Worm (Caenorhabditis elegans): Measurements from ENCODE around the gene H14N18.4.

Gene H14N18.4

DNA sequence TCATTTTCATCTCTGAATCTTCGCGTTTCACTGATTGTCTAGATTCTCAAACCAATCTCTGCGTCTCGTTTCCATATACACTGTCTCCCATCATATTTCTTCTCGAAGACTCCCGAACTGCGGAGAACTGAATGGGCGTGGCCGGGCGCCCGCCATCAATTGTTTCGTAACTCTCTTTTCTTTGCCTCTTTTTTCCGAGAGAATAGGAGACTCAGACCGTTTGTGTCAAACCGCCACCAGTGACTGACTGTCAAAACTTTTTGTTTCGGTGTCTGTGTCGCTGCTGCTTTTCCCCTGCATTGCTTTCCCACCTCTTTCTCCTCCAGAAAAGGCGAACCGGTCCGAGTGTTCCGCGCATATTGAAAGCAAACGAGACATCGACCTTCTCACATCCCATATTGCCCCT lies 7.4 kb upstream of the H14N18.4 start, which contains the start of gene unc-23 (continued):
- TF ChIP-seq aptf-3 (GFP tag; IDR thresholded peaks at IDR 0.05), result no peak
- no peak for TF ChIP-seq madf-8 (GFP tag; conservative IDR thresholded peaks at IDR 0.05)
- TF ChIP-seq akir-1 (GFP tag; optimal IDR thresholded peaks at IDR 0.05), result no peak
- TF ChIP-seq snpc-1.1 (tag; optimal IDR thresholded peaks at IDR 0.05; ENCODE audit: insufficient read depth), result no peak
- no peak for TF ChIP-seq aptf-2 (GFP tag; conservative IDR thresholded peaks at IDR 0.05)
- no peak for TF ChIP-seq nfya-1 (tag; optimal IDR thresholded peaks at IDR 0.05; ENCODE audit: borderline replicate concordance, insufficient read depth)
- peak; percentile 60 for TF ChIP-seq F22D6.2 (tag; optimal IDR thresholded peaks at IDR 0.05)
- peak; percentile 69 for TF ChIP-seq ets-4 (GFP tag; optimal IDR thresholded peaks at IDR 0.05)
- peak; percentile 81 for TF ChIP-seq ekl-4 (GFP tag; IDR thresholded peaks at IDR 0.05)
- no peak for TF ChIP-seq egrh-3 (GFP tag; IDR thresholded peaks at IDR 0.05)
- no peak for TF ChIP-seq Y56A3A.18 (GFP tag; IDR thresholded peaks at IDR 0.05)
- no peak for TF ChIP-seq nhr-27 (tag; optimal IDR thresholded peaks at IDR 0.05)
- TF ChIP-seq F49E8.2 (tag; optimal IDR thresholded peaks at IDR 0.05; ENCODE audit: insufficient read depth), result no peak
- peak; percentile 75 for TF ChIP-seq pbrm-1 (GFP tag; IDR thresholded peaks at IDR 0.05)
- TF ChIP-seq ceh-100 (GFP tag; IDR thresholded peaks at IDR 0.05), result no peak
- peak; percentile 73; the same call in 1 of the 2 replicates for TF ChIP-seq B0336.3 (GFP tag; IDR thresholded peaks at IDR 0.05)
- TF ChIP-seq ceh-79 (tag; optimal IDR thresholded peaks at IDR 0.05), result peak; percentile 81
- TF ChIP-seq F57A8.1 (GFP tag; optimal IDR thresholded peaks at IDR 0.05), result no peak
- peak; percentile 90 for TF ChIP-seq nfyb-1 (GFP tag; IDR thresholded peaks at IDR 0.05)
- TF ChIP-seq fkh-3 (tag; optimal IDR thresholded peaks at IDR 0.05), result no peak
- 0 out of 2 replicates have a peak, but pooled peaks have one; percentile 43 for TF ChIP-seq Y95B8A.8 (GFP tag; IDR thresholded peaks at IDR 0.05)
- TF ChIP-seq Y79H2A.3 (GFP tag; conservative IDR thresholded peaks at IDR 0.05), result no peak
- TF ChIP-seq zim-3 (tag; optimal IDR thresholded peaks at IDR 0.05), result peak; percentile 44
- TF ChIP-seq attf-3 (GFP tag; conservative IDR thresholded peaks at IDR 0.05), result no peak
- TF ChIP-seq cebp-1 (GFP tag; IDR thresholded peaks at IDR 0.05), result peak; percentile 95
- peak; percentile 98 for TF ChIP-seq cebp-1 (tag; optimal IDR thresholded peaks at IDR 0.05)
- no peak for TF ChIP-seq dpl-1 (GFP tag; optimal IDR thresholded peaks at IDR 0.05)
- TF ChIP-seq ztf-26 (tag; optimal IDR thresholded peaks at IDR 0.05), result peak; percentile 90
- no peak for TF ChIP-seq rec-8 (tag; optimal IDR thresholded peaks at IDR 0.05)
- no peak for TF ChIP-seq sea-2 (GFP tag; IDR thresholded peaks at IDR 0.05)
- TF ChIP-seq lsl-1 (GFP tag; optimal IDR thresholded peaks at IDR 0.05), result no peak
- TF ChIP-seq F33H1.4 (GFP tag; IDR thresholded peaks at IDR 0.05), result no peak
- TF ChIP-seq lin-26 (GFP tag; IDR thresholded peaks at IDR 0.05), result peak; percentile 64; the same call in 1 of the 2 replicates
- no peak for TF ChIP-seq T07F8.4 (tag; optimal IDR thresholded peaks at IDR 0.05)
- no peak for TF ChIP-seq F23B12.7 (tag; optimal IDR thresholded peaks at IDR 0.05; ENCODE audit: insufficient read depth)
- TF ChIP-seq tlf-1 (GFP tag; optimal IDR thresholded peaks at IDR 0.05), result peak; percentile 82
- TF ChIP-seq lsy-27 (tag; optimal IDR thresholded peaks at IDR 0.05; ENCODE audit: borderline replicate concordance, insufficient read depth), result no peak
- no peak for TF ChIP-seq tbx-9 (tag; optimal IDR thresholded peaks at IDR 0.05; ENCODE audit: borderline replicate concordance)
- no peak for TF ChIP-seq sptf-2 (GFP tag; optimal IDR thresholded peaks at IDR 0.05)
- no peak for TF ChIP-seq ztf-6 (GFP tag; IDR thresholded peaks at IDR 0.05)
- TF ChIP-seq lin-40 (tag; optimal IDR thresholded peaks at IDR 0.05), result peak; percentile 91
- TF ChIP-seq pha-4 (tag; optimal IDR thresholded peaks at IDR 0.05), result peak; percentile 45
- TF ChIP-seq snpc-4 (GFP tag; optimal IDR thresholded peaks at IDR 0.05), result no peak
- peak in 3 of 4 experiments; percentile 36 to 40 (median 39) for TF ChIP-seq snpc-4 (tag; optimal IDR thresholded peaks at IDR 0.05)
- no peak for TF ChIP-seq F52B5.7 (tag; optimal IDR thresholded peaks at IDR 0.05)
- TF ChIP-seq nhr-179 (tag; optimal IDR thresholded peaks at IDR 0.05), result no peak
- TF ChIP-seq ceh-58 (GFP tag; IDR thresholded peaks at IDR 0.05), result no peak
- TF ChIP-seq let-526 (GFP tag; IDR thresholded peaks at IDR 0.05), result no peak
